Worm (Caenorhabditis elegans) whole organism, L1 larva: ENCODE measurements around the gene sds-22.

ENCODE experiments used
- C04F5.9 ChIP-seq: sonication (generic microtip); optimal IDR thresholded peaks from 2 replicates; lab custom pipeline; 2016; ENCODE audit warnings: missing genetic modification characterization, missing compliant biosample characterization
- C16A3.4 ChIP-seq: fragments of 150-350 bp; optimal IDR thresholded peaks from 2 replicates; lab custom pipeline; 2014; ENCODE audit warnings: missing biosample characterization, missing genetic modification characterization
- Y116A8C.19 ChIP-seq: sonication (generic microtip); optimal IDR thresholded peaks from 2 replicates; lab custom pipeline; 2016; ENCODE audit warnings: missing compliant biosample characterization, missing genetic modification characterization, borderline replicate concordance
- ama-1 ChIP-seq: fragments of 150-350 bp; optimal IDR thresholded peaks from 2 replicates; lab custom pipeline; 2014
- blmp-1 ChIP-seq: fragments of 150-350 bp; optimal IDR thresholded peaks from 2 replicates; lab custom pipeline; 2014; ENCODE audit warnings: missing biosample characterization, missing genetic modification characterization
- ceh-82 ChIP-seq, 3 experiments: fragments of 150-350 bp in 1 of 3; sonication (generic microtip) in 2 of 3; optimal IDR thresholded peaks; 2 replicates each; lab custom pipeline; 2014 to 2017; ENCODE audit warnings: missing biosample characterization in 3 of 3, missing genetic modification characterization in 3 of 3
- ceh-88 ChIP-seq: fragments of 200-800 bp; sonication (Bioruptor generic); IDR thresholded peaks from 2 replicates; pipeline ENCODE4 v1.3.6; 2022; ENCODE audit warnings: missing genetic modification characterization, missing compliant biosample characterization
- ceh-90 ChIP-seq: sonication (generic microtip); optimal IDR thresholded peaks from 2 replicates; lab custom pipeline; 2016; ENCODE audit warnings: missing genetic modification characterization, missing compliant biosample characterization
- efl-1 ChIP-seq, 4 experiments: fragments of 150-350 bp; optimal IDR thresholded peaks in 3 of 4; peaks in 1 of 4; 1 replicate in 1 of 4; 2 replicates in 3 of 4; lab custom pipeline; 2014; ENCODE audit warnings: missing biosample characterization in 2 of 4, missing genetic modification characterization in 2 of 4, missing genetic modification reagents in 2 of 4
- egl-13 ChIP-seq: sonication (generic microtip); optimal IDR thresholded peaks from 2 replicates; lab custom pipeline; 2016; ENCODE audit warnings: missing genotype, missing genetic modification reagents, missing genetic modification characterization, missing compliant biosample characterization
- elt-2 ChIP-seq: sonication (generic microtip); optimal IDR thresholded peaks from 2 replicates; lab custom pipeline; 2016; ENCODE audit warnings: missing genetic modification characterization, mild to moderate bottlenecking, inconsistent platforms, missing compliant biosample characterization, missing genetic modification reagents
- fkh-10 ChIP-seq: sonication (generic microtip); optimal IDR thresholded peaks from 2 replicates; lab custom pipeline; 2017; ENCODE audit warnings: missing biosample characterization, missing genetic modification reagents, missing genetic modification characterization
- fkh-8 ChIP-seq: sonication (generic microtip); optimal IDR thresholded peaks from 2 replicates; lab custom pipeline; 2016; ENCODE audit warnings: mild to moderate bottlenecking, missing genetic modification characterization, missing compliant biosample characterization
- grh-1 ChIP-seq: fragments of 200-800 bp; sonication (Bioruptor generic); IDR thresholded peaks from 2 replicates; pipeline ENCODE4 v1.3.6; 2022; ENCODE audit warnings: missing genetic modification reagents, missing genetic modification characterization, missing compliant biosample characterization
- hlh-17 ChIP-seq: fragments of 200-800 bp; sonication (Bioruptor generic); optimal IDR thresholded peaks from 2 replicates; lab custom pipeline; 2018; ENCODE audit warnings: missing genetic modification characterization, mild to moderate bottlenecking, missing compliant biosample characterization, moderate library complexity, borderline replicate concordance
- hlh-4 ChIP-seq: sonication (generic microtip); optimal IDR thresholded peaks from 2 replicates; lab custom pipeline; 2016; ENCODE audit warnings: mild to moderate bottlenecking, missing genetic modification characterization, missing compliant biosample characterization
- irx-1 ChIP-seq: sonication (generic microtip); optimal IDR thresholded peaks from 2 replicates; lab custom pipeline; 2016; ENCODE audit warnings: missing genetic modification characterization, missing compliant biosample characterization
- isw-1 ChIP-seq: fragments of 200-800 bp; sonication (Bioruptor generic); IDR thresholded peaks from 2 replicates; pipeline ENCODE4 v1.3.6; 2022; ENCODE audit warnings: missing genetic modification characterization, missing compliant biosample characterization
- lin-14 ChIP-seq: fragments of 200-800 bp; sonication (Bioruptor generic); optimal IDR thresholded peaks from 2 replicates; lab custom pipeline; 2018; ENCODE audit warnings: mild to moderate bottlenecking, missing genetic modification characterization, moderate library complexity, missing compliant biosample characterization
- lsy-2 ChIP-seq, 2 experiments: fragments of 150-350 bp; optimal IDR thresholded peaks; 2 replicates each; lab custom pipeline; 2014; ENCODE audit warnings: missing biosample characterization in 2 of 2, missing genetic modification characterization in 2 of 2
- mef-2 ChIP-seq: fragments of 150-350 bp; optimal IDR thresholded peaks from 2 replicates; lab custom pipeline; 2014; ENCODE audit warnings: missing biosample characterization, missing genetic modification characterization
- mep-1 ChIP-seq: fragments of 150-350 bp; optimal IDR thresholded peaks from 2 replicates; lab custom pipeline; 2014; ENCODE audit warnings: missing biosample characterization, missing genetic modification characterization
- nhr-20 ChIP-seq: sonication (generic microtip); optimal IDR thresholded peaks from 2 replicates; lab custom pipeline; 2016; ENCODE audit warnings: mild to moderate bottlenecking, missing genetic modification characterization, missing compliant biosample characterization
- nhr-71 ChIP-seq: sonication (generic microtip); optimal IDR thresholded peaks from 2 replicates; lab custom pipeline; 2016; ENCODE audit warnings: mild to moderate bottlenecking, missing genetic modification characterization, moderate library complexity, missing compliant biosample characterization
- nhr-76 ChIP-seq: sonication (generic microtip); optimal IDR thresholded peaks from 2 replicates; lab custom pipeline; 2017; ENCODE audit warnings: missing biosample characterization, missing genetic modification characterization
- pag-3 ChIP-seq: sonication (generic microtip); optimal IDR thresholded peaks from 2 replicates; lab custom pipeline; 2017; ENCODE audit warnings: missing genetic modification characterization, mild to moderate bottlenecking, missing compliant biosample characterization, antibody characterized with exemption, borderline replicate concordance; ENCODE audit not compliant: insufficient read depth
- pax-3 ChIP-seq: fragments of 200-800 bp; sonication (Bioruptor generic); optimal IDR thresholded peaks from 2 replicates; lab custom pipeline; 2018; ENCODE audit warnings: mild to moderate bottlenecking, missing genetic modification characterization, moderate library complexity, missing compliant biosample characterization
- pqm-1 ChIP-seq: sonication (generic microtip); optimal IDR thresholded peaks from 3 replicates; lab custom pipeline; 2017; ENCODE audit warnings: missing biosample characterization, missing genetic modification characterization
- rnt-1 ChIP-seq: sonication (generic microtip); optimal IDR thresholded peaks from 2 replicates; lab custom pipeline; 2016; ENCODE audit warnings: mild to moderate bottlenecking, missing genetic modification characterization, moderate library complexity, missing compliant biosample characterization
- skn-1 ChIP-seq: fragments of 150-350 bp; optimal IDR thresholded peaks from 2 replicates; lab custom pipeline; 2014; ENCODE audit warnings: missing biosample characterization, missing genetic modification characterization
- snpc-4 ChIP-seq: fragments of 150-350 bp; optimal IDR thresholded peaks from 2 replicates; lab custom pipeline; 2014; ENCODE audit warnings: missing biosample characterization, missing genetic modification characterization
- snu-23 ChIP-seq: sonication (generic microtip); optimal IDR thresholded peaks from 2 replicates; lab custom pipeline; 2016; ENCODE audit warnings: missing genetic modification characterization, missing compliant biosample characterization
- sup-37 ChIP-seq: fragments of 200-800 bp; sonication (Bioruptor generic); optimal IDR thresholded peaks from 2 replicates; lab custom pipeline; 2018; ENCODE audit warnings: mild to moderate bottlenecking, missing genetic modification characterization, missing compliant biosample characterization
- swsn-7 ChIP-seq: sonication (generic microtip); optimal IDR thresholded peaks from 2 replicates; lab custom pipeline; 2016; ENCODE audit warnings: missing genetic modification characterization, missing compliant biosample characterization
- tbx-2 ChIP-seq: sonication (generic microtip); optimal IDR thresholded peaks from 2 replicates; lab custom pipeline; 2016; ENCODE audit warnings: missing genetic modification characterization, missing compliant biosample characterization
- tlp-1 ChIP-seq: fragments of 150-350 bp; optimal IDR thresholded peaks from 2 replicates; lab custom pipeline; 2014; ENCODE audit warnings: missing biosample characterization, missing genetic modification characterization
- unc-62 ChIP-seq: fragments of 150-350 bp; optimal IDR thresholded peaks from 2 replicates; lab custom pipeline; 2014; ENCODE audit warnings: missing biosample characterization, missing genetic modification reagents, missing genetic modification characterization
- unc-86 ChIP-seq: sonication (generic microtip); optimal IDR thresholded peaks from 2 replicates; lab custom pipeline; 2016; ENCODE audit warnings: missing genetic modification characterization, missing compliant biosample characterization
- zag-1 ChIP-seq: fragments of 150-350 bp; optimal IDR thresholded peaks from 2 replicates; lab custom pipeline; 2014; ENCODE audit warnings: missing biosample characterization, missing genetic modification characterization
- zip-4 ChIP-seq: fragments of 200-800 bp; sonication (Bioruptor generic); optimal IDR thresholded peaks from 2 replicates; lab custom pipeline; 2018; ENCODE audit warnings: mild to moderate bottlenecking, missing genetic modification characterization, moderate library complexity, missing compliant biosample characterization

The sds-22 gene

ce11 chrII:7873843-7874372 is 15.7 kb downstream of the sds-22 start, which contains the start of gene T01H3.3 (continued):
- TF ChIP-seq grh-1 (GFP tag; lab: Robert Waterston, UW) (no peak), hlh-17 (GFP tag; lab: Kevin White, UChicago) (no peak), blmp-1 (tag; lab: Kevin White, UChicago) (no peak), Y116A8C.19 (tag; lab: Kevin White, UChicago) (no peak), nhr-71 (tag; lab: Kevin White, UChicago) (peak; percentile 66), unc-62 (GFP tag; lab: Kevin White, UChicago) (no peak), tlp-1 (no peak), mef-2 (tag; lab: Kevin White, UChicago) (no peak), pag-3 (tag; lab: Kevin White, UChicago) (no peak), tbx-2 (tag; lab: Kevin White, UChicago) (peak; percentile 34), pax-3 (tag; lab: Kevin White, UChicago) (no peak), swsn-7 (peak; percentile 58), nhr-20 (tag; lab: Kevin White, UChicago) (peak; percentile 43), zag-1 (no peak), unc-86 (tag; lab: Kevin White, UChicago) (no peak), fkh-8 (tag; lab: Kevin White, UChicago) (no peak), rnt-1 (tag; lab: Kevin White, UChicago) (peak; percentile 40), nhr-76 (tag; lab: Kevin White, UChicago) (no peak), egl-13 (tag; lab: Kevin White, UChicago) (no peak), ceh-90 (tag; lab: Kevin White, UChicago) (no peak), irx-1 (tag; lab: Kevin White, UChicago) (no peak), hlh-4 (no peak), isw-1 (no peak), ceh-88 (no peak), ceh-82 (tag; optimal IDR thresholded peaks at IDR 0.05; lab: Kevin White, UChicago) (peak in 2 of 3 experiments; percentile 20 to 31), C16A3.4 (tag; lab: Kevin White, UChicago) (peak; percentile 50), sup-37 (GFP tag; lab: Kevin White, UChicago) (no peak), pqm-1 (tag; lab: Kevin White, UChicago) (no peak), fkh-10 (no peak), lsy-2 (tag; optimal IDR thresholded peaks at IDR 0.05; lab: Kevin White, UChicago) (peak; percentile 68 to 87), lin-14 (GFP tag; lab: Kevin White, UChicago) (peak; percentile 52)

DNA sequence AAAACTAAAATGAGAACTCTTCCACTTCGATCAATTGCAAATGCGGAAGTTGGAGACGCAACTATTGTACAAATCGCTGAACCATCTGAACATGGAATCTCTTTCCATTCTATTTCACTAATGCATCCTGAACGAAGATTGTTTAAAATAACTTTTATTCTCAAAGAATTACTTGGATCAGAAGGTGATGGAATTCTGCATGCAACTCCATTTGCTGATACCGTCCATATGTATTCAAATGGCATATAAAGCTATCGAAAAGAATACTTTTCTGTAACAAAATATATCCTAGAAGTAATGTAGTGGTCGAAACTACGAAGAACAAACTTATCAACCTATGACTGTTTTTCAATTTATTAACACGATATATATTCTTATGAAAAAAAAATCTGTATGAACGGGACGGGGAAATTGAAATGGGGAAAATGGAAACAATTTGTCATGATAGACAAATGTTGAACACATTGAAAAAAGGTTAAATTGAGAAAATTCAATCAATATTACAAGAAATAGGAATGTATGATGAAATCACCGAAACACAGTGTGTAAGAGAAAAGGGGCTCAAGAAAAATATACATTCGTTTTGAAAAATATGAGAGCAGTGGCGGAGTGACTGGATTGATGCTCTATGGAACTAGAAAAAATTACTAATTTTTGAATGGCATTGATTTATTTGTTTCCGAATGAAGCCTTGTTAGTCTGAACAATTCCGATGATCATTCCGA is 19.7 kb downstream of the sds-22 start, which contains the start of gene T01H3.2:
T01H3.2 (minus strand) TSS at position 251 of the 725 bp plus-strand sequence.
- TF ChIP-seq C04F5.9 (tag; lab: Kevin White, UChicago) (no peak), skn-1 (no peak), unc-86 (tag; lab: Kevin White, UChicago) (no peak), mep-1 (tag; lab: Kevin White, UChicago) (no peak), nhr-71 (tag; lab: Kevin White, UChicago) (peak; percentile 41), elt-2 (tag; lab: Kevin White, UChicago) (no peak), C16A3.4 (tag; lab: Kevin White, UChicago) (no peak), snpc-4 (tag; lab: Kevin White, UChicago) (no peak), grh-1 (GFP tag; lab: Robert Waterston, UW) (no peak), snu-23 (peak; percentile 2), ama-1 (no peak), zip-4 (GFP tag; lab: Kevin White, UChicago) (no peak), efl-1 (optimal IDR thresholded peaks at IDR 0.05; lab: Kevin White, UChicago) (no peak), efl-1 (GFP tag; optimal IDR thresholded peaks at IDR 0.05 in 1 of 2; lab: Kevin White, UChicago) (peak in 1 of 2 experiments; percentile 86)
